Fruit fly (Drosophila melanogaster) whole organism, embryonic: Measurements from ENCODE around the gene feo.
A peak's percentile ranks its signal among the peaks of the same experiment; 100 is the strongest.

ENCODE experiments used
- Awh ChIP-seq: fragments of 200-800 bp; sonication (Bioruptor generic); IDR thresholded peaks from 2 replicates; pipeline ENCODE4, ENCODE4 v1.3.6; 2022; ENCODE audit warnings: missing biosample characterization, missing genetic modification characterization
- CG10274 ChIP-seq: fragments of 200-800 bp; sonication (Bioruptor generic); optimal IDR thresholded peaks from 3 replicates; lab custom pipeline; 2017; ENCODE audit warnings: missing biosample characterization, mild to moderate bottlenecking, missing genetic modification characterization
- CG13123 ChIP-seq: fragments of 200-800 bp; sonication (Bioruptor generic); optimal IDR thresholded peaks from 2 replicates; lab custom pipeline; 2016; ENCODE audit warnings: missing biosample characterization, missing genetic modification characterization
- CG13296 ChIP-seq: fragments of 200-800 bp; sonication (Bioruptor generic); optimal IDR thresholded peaks from 3 replicates; lab custom pipeline; 2018; ENCODE audit warnings: missing biosample characterization, mild to moderate bottlenecking, missing genetic modification characterization
- CG13624 ChIP-seq: fragments of 200-800 bp; sonication (Bioruptor generic); optimal IDR thresholded peaks from 2 replicates; lab custom pipeline; 2016; ENCODE audit warnings: missing biosample characterization, missing genetic modification characterization
- CG15514 ChIP-seq: fragments of 200-800 bp; sonication (Bioruptor generic); optimal IDR thresholded peaks from 3 replicates; lab custom pipeline; 2017; ENCODE audit warnings: missing biosample characterization, missing genetic modification characterization, mild to moderate bottlenecking, moderate library complexity, missing genetic modification reagents
- CG17359 ChIP-seq: fragments of 200-800 bp; sonication (Bioruptor generic); optimal IDR thresholded peaks from 3 replicates; lab custom pipeline; 2018; ENCODE audit warnings: missing biosample characterization, mild to moderate bottlenecking, missing genetic modification characterization, moderate library complexity
- CG2712 ChIP-seq: fragments of 200-800 bp; optimal IDR thresholded peaks from 3 replicates; lab custom pipeline; 2019; ENCODE audit warnings: missing biosample characterization, mild to moderate bottlenecking, missing genetic modification characterization, moderate library complexity
- CG3065 ChIP-seq: fragments of 200-800 bp; sonication (Bioruptor generic); optimal IDR thresholded peaks from 2 replicates; lab custom pipeline; 2016; ENCODE audit warnings: missing biosample characterization, missing genetic modification characterization
- CG31441 ChIP-seq: fragments of 200-800 bp; sonication (Bioruptor generic); IDR thresholded peaks from 2 replicates; pipeline ENCODE4 v1.3.6; 2022; ENCODE audit warnings: missing biosample characterization, missing genetic modification characterization
- CG34376 ChIP-seq: fragments of 200-800 bp; sonication (Bioruptor generic); optimal IDR thresholded peaks from 2 replicates; lab custom pipeline; 2018; ENCODE audit warnings: missing biosample characterization, mild to moderate bottlenecking, missing genetic modification characterization
- CG4730 ChIP-seq: fragments of 200-800 bp; sonication (Bioruptor generic); IDR thresholded peaks from 2 replicates; pipeline ENCODE4 v1.3.6; 2022; ENCODE audit warnings: missing biosample characterization, missing genetic modification characterization
- CG7786 ChIP-seq: fragments of 200-800 bp; sonication (Bioruptor generic); optimal IDR thresholded peaks from 2 replicates; lab custom pipeline; 2016; ENCODE audit warnings: missing biosample characterization, missing genetic modification characterization
- CG7963 ChIP-seq: fragments of 200-800 bp; sonication (Bioruptor generic); IDR thresholded peaks from 3 replicates; pipeline ENCODE4 v1.3.6; 2022; ENCODE audit warnings: missing biosample characterization, missing genetic modification characterization; ENCODE audit not compliant: partially characterized antibody
- CG7987 ChIP-seq: fragments of 200-800 bp; sonication (Bioruptor generic); optimal IDR thresholded peaks from 2 replicates; lab custom pipeline; 2018; ENCODE audit warnings: missing biosample characterization, mild to moderate bottlenecking, missing genetic modification characterization, moderate library complexity
- CG8290 ChIP-seq, 3 experiments: fragments of 200-800 bp; sonication (Bioruptor generic); optimal IDR thresholded peaks; 2 replicates each; lab custom pipeline; 2016 to 2019; ENCODE audit warnings: missing biosample characterization in 3 of 3, missing genetic modification characterization in 3 of 3, mild to moderate bottlenecking in 2 of 3, moderate library complexity in 1 of 3
- CG8478 ChIP-seq: fragments of >200 bp; optimal IDR thresholded peaks from 2 replicates; lab custom pipeline; 2018
- Dip2 ChIP-seq: fragments of 200-800 bp; sonication (Bioruptor generic); IDR thresholded peaks from 2 replicates; pipeline ENCODE4 v1.3.6; 2022; ENCODE audit warnings: missing biosample characterization, missing genetic modification characterization
- Drgx ChIP-seq: fragments of 200-800 bp; sonication (Bioruptor generic); IDR thresholded peaks from 2 replicates; pipeline ENCODE4 v1.3.6; 2022; ENCODE audit warnings: missing biosample characterization, missing genetic modification characterization
- Hand ChIP-seq: fragments of 200-800 bp; sonication (Bioruptor generic); optimal IDR thresholded peaks from 2 replicates; lab custom pipeline; 2017; ENCODE audit warnings: mild to moderate bottlenecking, missing biosample characterization, missing genetic modification reagents, missing genetic modification characterization
- Hr3 ChIP-seq: fragments of 200-800 bp; sonication (Bioruptor generic); optimal IDR thresholded peaks from 3 replicates; lab custom pipeline; 2016; ENCODE audit warnings: missing biosample characterization, missing genetic modification characterization
- Hr78 ChIP-seq, 2 experiments: fragments of 200-800 bp in 1 of 2; fragments of >200 bp in 1 of 2; sonication (Bioruptor generic) in 1 of 2; optimal IDR thresholded peaks; 2 replicates each; lab custom pipeline; 2017 to 2019; ENCODE audit warnings: missing biosample characterization in 2 of 2, missing genetic modification characterization in 2 of 2, mild to moderate bottlenecking in 1 of 2, moderate library complexity in 1 of 2
- Lim3 ChIP-seq: fragments of 200-800 bp; sonication (Bioruptor generic); IDR thresholded peaks from 2 replicates; pipeline ENCODE4 v1.3.6; 2022; ENCODE audit warnings: missing biosample characterization, missing genetic modification characterization
- Rfx ChIP-seq: fragments of 200-800 bp; sonication (Bioruptor generic); IDR thresholded peaks from 2 replicates; pipeline ENCODE4 v1.3.6; 2022; ENCODE audit warnings: missing biosample characterization, missing genetic modification characterization
- Sry-δ ChIP-seq: fragments of 200-800 bp; sonication (Bioruptor generic); optimal IDR thresholded peaks from 2 replicates; lab custom pipeline; 2016; ENCODE audit warnings: missing biosample characterization, missing genetic modification characterization
- ap ChIP-seq: fragments of 200-800 bp; sonication (Bioruptor generic); IDR thresholded peaks from 2 replicates; pipeline ENCODE4 v1.3.6; 2022; ENCODE audit warnings: missing biosample characterization, missing genetic modification characterization
- ato ChIP-seq: fragments of 200-800 bp; sonication (Bioruptor generic); IDR thresholded peaks from 2 replicates; pipeline ENCODE4 v1.3.6; 2022; ENCODE audit warnings: missing biosample characterization, missing genetic modification characterization; ENCODE audit not compliant: partially characterized antibody
- bigmax ChIP-seq: fragments of 200-800 bp; sonication (Bioruptor generic); optimal IDR thresholded peaks from 2 replicates; lab custom pipeline; 2018; ENCODE audit warnings: missing biosample characterization, mild to moderate bottlenecking, missing genetic modification characterization
- croc ChIP-seq: fragments of 200-800 bp; sonication (Bioruptor generic); conservative IDR thresholded peaks from 3 replicates; pipeline ENCODE4 v1.3.6; 2022; ENCODE audit warnings: missing biosample characterization, missing genetic modification characterization
- grau ChIP-seq: fragments of 200-800 bp; optimal IDR thresholded peaks from 3 replicates; lab custom pipeline; 2019; ENCODE audit warnings: missing biosample characterization, mild to moderate bottlenecking, missing genetic modification characterization, moderate library complexity
- hbn ChIP-seq: fragments of 200-800 bp; sonication (Bioruptor generic); IDR thresholded peaks from 2 replicates; pipeline ENCODE4 v1.3.6; 2022; ENCODE audit warnings: missing biosample characterization, missing genetic modification characterization; ENCODE audit not compliant: partially characterized antibody
- ind ChIP-seq: fragments of 200-800 bp; sonication (Bioruptor generic); optimal IDR thresholded peaks from 3 replicates; lab custom pipeline; 2016; ENCODE audit warnings: missing biosample characterization, missing genetic modification characterization
- mirr ChIP-seq: fragments of 200-800 bp; sonication (Bioruptor generic); optimal IDR thresholded peaks from 3 replicates; lab custom pipeline; 2018; ENCODE audit warnings: missing biosample characterization, mild to moderate bottlenecking, missing genetic modification characterization
- onecut ChIP-seq: fragments of 200-800 bp; sonication (Bioruptor generic); IDR thresholded peaks from 2 replicates; pipeline ENCODE4 v1.3.6; 2022; ENCODE audit warnings: missing biosample characterization, missing genetic modification characterization
- otp ChIP-seq: fragments of 200-800 bp; sonication (Bioruptor generic); IDR thresholded peaks from 3 replicates; pipeline ENCODE4, ENCODE4 v1.3.6; 2022; ENCODE audit warnings: missing biosample characterization, missing genetic modification characterization
- pita ChIP-seq: fragments of 200-800 bp; sonication (Bioruptor generic); optimal IDR thresholded peaks from 2 replicates; lab custom pipeline; 2017; ENCODE audit warnings: missing biosample characterization, mild to moderate bottlenecking, missing genetic modification characterization
- psq ChIP-seq: fragments of 200-800 bp; sonication (Bioruptor generic); optimal IDR thresholded peaks from 2 replicates; lab custom pipeline; 2017; ENCODE audit warnings: missing biosample characterization, missing genetic modification characterization
- row ChIP-seq: fragments of 200-800 bp; sonication (Bioruptor generic); IDR thresholded peaks from 3 replicates; pipeline ENCODE4 v1.3.6; 2022; ENCODE audit warnings: missing biosample characterization, missing genetic modification characterization
- schlank ChIP-seq: fragments of 200-800 bp; sonication (Bioruptor generic); optimal IDR thresholded peaks from 2 replicates; lab custom pipeline; 2018; ENCODE audit warnings: missing biosample characterization, mild to moderate bottlenecking, missing genetic modification characterization
- sens ChIP-seq: fragments of 200-800 bp; sonication (Bioruptor generic); peaks from one replicate; lab custom pipeline; 2016; ENCODE audit warnings: missing biosample characterization, missing genetic modification characterization
- sna ChIP-seq: fragments of 200-800 bp; sonication (Bioruptor generic); IDR thresholded peaks from 2 replicates; pipeline ENCODE4 v1.3.6; 2022; ENCODE audit warnings: missing biosample characterization, missing genetic modification characterization; ENCODE audit not compliant: partially characterized antibody
- sug ChIP-seq: fragments of 200-800 bp; optimal IDR thresholded peaks from 2 replicates; lab custom pipeline; 2019; ENCODE audit warnings: missing biosample characterization, mild to moderate bottlenecking, missing genetic modification characterization, moderate library complexity
- tap ChIP-seq: fragments of 200-800 bp; optimal IDR thresholded peaks from 3 replicates; lab custom pipeline; 2019; ENCODE audit warnings: missing biosample characterization, mild to moderate bottlenecking, missing genetic modification characterization, moderate library complexity
- yki ChIP-seq: fragments of >200 bp; optimal IDR thresholded peaks from 3 replicates; lab custom pipeline; 2018

The feo gene

DNA sequence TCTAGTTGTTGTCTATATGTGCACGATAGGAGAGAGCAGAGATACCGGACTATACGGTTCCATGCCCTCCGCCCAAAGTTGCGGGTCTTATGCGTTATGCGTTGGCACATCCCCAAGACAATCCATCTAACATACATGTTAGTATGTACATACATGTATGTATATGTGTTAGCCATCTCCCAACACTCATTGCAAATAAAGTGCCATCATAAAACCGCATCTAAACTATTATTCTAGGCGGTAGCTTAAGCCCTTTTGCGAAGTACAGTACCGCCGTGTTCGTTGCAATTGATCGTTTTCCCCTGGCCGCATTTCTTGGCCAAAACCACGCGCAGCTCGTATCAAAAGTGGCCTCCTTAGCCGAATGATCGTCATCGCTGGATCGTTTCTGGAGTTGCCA is 31.7 kb upstream of the feo start:
- TF ChIP-seq CG7987 (GFP tag; lab: Kevin White, UChicago), result no peak
- TF ChIP-seq CG4730 (GFP tag; lab: Robert Waterston, UW), result no peak
- TF ChIP-seq yki (lab: Kevin White, UChicago), result no peak
- no peak for TF ChIP-seq CG13624 (GFP tag; lab: Kevin White, UChicago)
- no peak for TF ChIP-seq grau (tag; lab: Kevin White, UChicago)
- TF ChIP-seq schlank, result no peak
- TF ChIP-seq CG2712, result no peak
- TF ChIP-seq sna, result no peak
- no peak for TF ChIP-seq ato (GFP tag; lab: Robert Waterston, UW)
- TF ChIP-seq Hr3 (GFP tag; lab: Kevin White, UChicago), result no peak
- no peak for TF ChIP-seq CG17359 (tag; lab: Kevin White, UChicago)
- TF ChIP-seq bigmax (GFP tag; lab: Kevin White, UChicago), result no peak
- TF ChIP-seq otp (GFP tag; lab: Robert Waterston, UW), result no peak
- TF ChIP-seq CG7786, result peak; percentile 12
- TF ChIP-seq CG13296 (GFP tag; lab: Kevin White, UChicago), result no peak
- TF ChIP-seq sug (tag; lab: Kevin White, UChicago), result no peak
- no peak for TF ChIP-seq Hr78 (GFP tag; optimal IDR thresholded peaks at IDR 0.05; lab: Kevin White, UChicago)
- no peak for TF ChIP-seq onecut (GFP tag; lab: Robert Waterston, UW)
- no peak for TF ChIP-seq Lim3 (GFP tag; lab: Robert Waterston, UW)
- TF ChIP-seq Rfx, result no peak
- TF ChIP-seq croc, result no peak
- TF ChIP-seq CG8290 (GFP tag; optimal IDR thresholded peaks at IDR 0.05; lab: Kevin White, UChicago), result no peak
- TF ChIP-seq CG8290 (tag; optimal IDR thresholded peaks at IDR 0.05; lab: Kevin White, UChicago), result peak in 1 of 2 experiments; percentile 11
- TF ChIP-seq row (GFP tag; lab: Robert Waterston, UW), result peak; percentile 44
- no peak for TF ChIP-seq Dip2
- peak; percentile 94 for TF ChIP-seq CG10274 (GFP tag; lab: Kevin White, UChicago)
- TF ChIP-seq Awh (GFP tag; lab: Robert Waterston, UW), result no peak
- no peak for TF ChIP-seq Sry-δ (GFP tag; lab: Kevin White, UChicago)
- TF ChIP-seq sens, result peak; percentile 37
- TF ChIP-seq CG8478 (lab: Kevin White, UChicago), result no peak
- no peak for TF ChIP-seq CG34376 (GFP tag; lab: Kevin White, UChicago)
- TF ChIP-seq tap (tag; lab: Kevin White, UChicago), result no peak
- no peak for TF ChIP-seq Drgx (GFP tag; lab: Robert Waterston, UW)
- TF ChIP-seq hbn (GFP tag; lab: Robert Waterston, UW), result no peak
- no peak for TF ChIP-seq psq
- TF ChIP-seq mirr (GFP tag; lab: Kevin White, UChicago), result no peak
- no peak for TF ChIP-seq CG15514 (GFP tag; lab: Kevin White, UChicago)
- TF ChIP-seq ap, result no peak
- TF ChIP-seq pita, result no peak
- no peak for TF ChIP-seq CG31441 (GFP tag; lab: Robert Waterston, UW)
- no peak for TF ChIP-seq Hand (GFP tag; lab: Kevin White, UChicago)
- TF ChIP-seq CG13123, result no peak
- no peak for TF ChIP-seq ind (GFP tag; lab: Kevin White, UChicago)
- no peak for TF ChIP-seq CG7963
- no peak for TF ChIP-seq CG3065 (GFP tag; lab: Kevin White, UChicago)
- TF ChIP-seq, all 482 proteins: peak for 5
